Fruit fly (Drosophila melanogaster) whole organism, prepupa: ENCODE results near the gene CG43402.

Source experiments
- Blimp-1 ChIP-seq: fragments of 200-800 bp; sonication (Bioruptor generic); optimal IDR thresholded peaks from 3 replicates; lab custom pipeline; 2017; ENCODE audit warnings: missing biosample characterization, missing genetic modification characterization, mild to moderate bottlenecking, moderate library complexity, missing genetic modification reagents
- CG11294 ChIP-seq: fragments of 200-800 bp; sonication (Bioruptor generic); IDR thresholded peaks from 2 replicates; pipeline ENCODE4 v1.3.6; 2022; ENCODE audit warnings: missing biosample characterization, missing genetic modification characterization
- CG11902 ChIP-seq: fragments of 200-800 bp; sonication (Bioruptor generic); optimal IDR thresholded peaks from 3 replicates; lab custom pipeline; 2016; ENCODE audit warnings: missing biosample characterization, missing genetic modification characterization
- CG15336 ChIP-seq: fragments of 200-800 bp; sonication (Bioruptor generic); IDR thresholded peaks from 2 replicates; pipeline ENCODE4 v1.3.6; 2022; ENCODE audit warnings: missing biosample characterization, missing genetic modification characterization
- CG16779 ChIP-seq: fragments of 200-800 bp; sonication (Bioruptor generic); optimal IDR thresholded peaks from 3 replicates; lab custom pipeline; 2017; ENCODE audit warnings: missing biosample characterization, mild to moderate bottlenecking, missing genetic modification characterization
- CG31627 ChIP-seq: fragments of 200-800 bp; sonication (Bioruptor generic); optimal IDR thresholded peaks from 3 replicates; lab custom pipeline; 2016; ENCODE audit warnings: missing biosample characterization, missing genetic modification characterization
- CG32006 ChIP-seq: fragments of 200-800 bp; sonication (Bioruptor generic); optimal IDR thresholded peaks from 3 replicates; lab custom pipeline; 2017; ENCODE audit warnings: missing biosample characterization, mild to moderate bottlenecking, missing genetic modification characterization
- CG34406 ChIP-seq: fragments of 200-800 bp; sonication (Bioruptor generic); optimal IDR thresholded peaks from 3 replicates; lab custom pipeline; 2016; ENCODE audit warnings: missing biosample characterization, missing genetic modification characterization
- CG4318 ChIP-seq: fragments of 200-800 bp; sonication (Bioruptor generic); optimal IDR thresholded peaks from 3 replicates; lab custom pipeline; 2017; ENCODE audit warnings: missing biosample characterization, mild to moderate bottlenecking, missing genetic modification characterization
- CG6163 ChIP-seq: fragments of 200-800 bp; sonication (Bioruptor generic); IDR thresholded peaks from 3 replicates; pipeline ENCODE4 v1.3.6; 2022; ENCODE audit warnings: missing biosample characterization, missing genetic modification characterization
- CG6276 ChIP-seq: fragments of 200-800 bp; sonication (Bioruptor generic); optimal IDR thresholded peaks from 2 replicates; lab custom pipeline; 2017; ENCODE audit warnings: missing biosample characterization, mild to moderate bottlenecking, missing genetic modification characterization
- CG6854 ChIP-seq: fragments of 200-800 bp; sonication (Bioruptor generic); optimal IDR thresholded peaks from 2 replicates; lab custom pipeline; 2017; ENCODE audit warnings: missing biosample characterization, mild to moderate bottlenecking, missing genetic modification characterization
- CG7368 ChIP-seq: fragments of 200-800 bp; sonication (Bioruptor generic); optimal IDR thresholded peaks from 3 replicates; lab custom pipeline; 2016; ENCODE audit warnings: missing biosample characterization, missing genetic modification characterization
- CG8119 ChIP-seq: fragments of 200-800 bp; sonication (Bioruptor generic); IDR thresholded peaks from 3 replicates; pipeline ENCODE4 v1.3.6; 2022; ENCODE audit warnings: missing biosample characterization, missing genetic modification characterization
- CG8319 ChIP-seq: fragments of 200-800 bp; sonication (Bioruptor generic); optimal IDR thresholded peaks from 3 replicates; lab custom pipeline; 2016; ENCODE audit warnings: missing biosample characterization, missing genetic modification characterization
- CG8632 ChIP-seq: fragments of 200-800 bp; sonication (Bioruptor generic); optimal IDR thresholded peaks from 3 replicates; lab custom pipeline; 2016; ENCODE audit warnings: missing biosample characterization, missing genetic modification characterization
- CG9139 ChIP-seq: fragments of 200-800 bp; sonication (Bioruptor generic); optimal IDR thresholded peaks from 3 replicates; lab custom pipeline; 2017; ENCODE audit warnings: missing biosample characterization, mild to moderate bottlenecking, missing genetic modification characterization
- Eip75B ChIP-seq: fragments of 200-800 bp; sonication (Bioruptor generic); optimal IDR thresholded peaks from 3 replicates; lab custom pipeline; 2016; ENCODE audit warnings: missing biosample characterization, missing genetic modification characterization
- Eip78C ChIP-seq: fragments of 200-800 bp; sonication (Bioruptor generic); peaks from one replicate; lab custom pipeline; 2016; ENCODE audit warnings: missing biosample characterization, missing genetic modification characterization
- Eip93F ChIP-seq: fragments of 200-800 bp; sonication (Bioruptor generic); optimal IDR thresholded peaks from 2 replicates; lab custom pipeline; 2016; ENCODE audit warnings: missing biosample characterization, mild to moderate bottlenecking, missing genetic modification characterization
- Ets21C ChIP-seq: fragments of 200-800 bp; sonication (Bioruptor generic); optimal IDR thresholded peaks from 3 replicates; lab custom pipeline; 2016; ENCODE audit warnings: missing biosample characterization, missing genetic modification characterization
- Ets96B ChIP-seq: fragments of 200-800 bp; optimal IDR thresholded peaks from 2 replicates; lab custom pipeline; 2019; ENCODE audit warnings: missing biosample characterization, mild to moderate bottlenecking, missing genetic modification characterization, moderate library complexity
- Hr38 ChIP-seq: sonication (Bioruptor generic); optimal IDR thresholded peaks from 2 replicates; lab custom pipeline; 2016; ENCODE audit warnings: missing biosample characterization, missing genetic modification characterization
- Hr4 ChIP-seq: fragments of 200-800 bp; sonication (Bioruptor generic); optimal IDR thresholded peaks from 3 replicates; lab custom pipeline; 2016; ENCODE audit warnings: missing biosample characterization, missing genetic modification characterization
- Lpt ChIP-seq: fragments of 200-800 bp; sonication (Bioruptor generic); optimal IDR thresholded peaks from 3 replicates; lab custom pipeline; 2016; ENCODE audit warnings: missing biosample characterization, missing genetic modification characterization
- Smox ChIP-seq: fragments of 200-800 bp; sonication (Bioruptor generic); optimal IDR thresholded peaks from 3 replicates; lab custom pipeline; 2016; ENCODE audit warnings: missing biosample characterization, missing genetic modification characterization
- Sox102F ChIP-seq: fragments of 200-800 bp; sonication (Bioruptor generic); optimal IDR thresholded peaks from 2 replicates; lab custom pipeline; 2016; ENCODE audit warnings: missing biosample characterization, mild to moderate bottlenecking, missing genetic modification characterization
- achi ChIP-seq: fragments of 200-800 bp; sonication (Bioruptor generic); optimal IDR thresholded peaks from 3 replicates; lab custom pipeline; 2016; ENCODE audit warnings: missing biosample characterization, missing genetic modification characterization
- cyc ChIP-seq: fragments of 200-800 bp; sonication (Bioruptor generic); optimal IDR thresholded peaks from 3 replicates; lab custom pipeline; 2016; ENCODE audit warnings: missing biosample characterization, missing genetic modification characterization
- dac ChIP-seq: fragments of 200-800 bp; sonication (Bioruptor generic); optimal IDR thresholded peaks from 2 replicates; lab custom pipeline; 2017; ENCODE audit warnings: missing biosample characterization, mild to moderate bottlenecking, missing genetic modification characterization
- dsx ChIP-seq: fragments of 200-800 bp; optimal IDR thresholded peaks from 3 replicates; lab custom pipeline; 2019; ENCODE audit warnings: missing biosample characterization, mild to moderate bottlenecking, missing genetic modification characterization, moderate library complexity; ENCODE audit not compliant: poor library complexity, severe bottlenecking
- eg ChIP-seq: fragments of 200-800 bp; sonication (Bioruptor generic); IDR thresholded peaks from 3 replicates; pipeline ENCODE4 v1.3.6; 2022; ENCODE audit warnings: missing biosample characterization, missing genetic modification characterization
- esn ChIP-seq: fragments of 200-800 bp; sonication (Bioruptor generic); optimal IDR thresholded peaks from 2 replicates; lab custom pipeline; 2016; ENCODE audit warnings: missing biosample characterization, mild to moderate bottlenecking, missing genetic modification characterization, moderate library complexity
- fd59A ChIP-seq: fragments of 200-800 bp; sonication (Bioruptor generic); optimal IDR thresholded peaks from 2 replicates; lab custom pipeline; 2017; ENCODE audit warnings: missing biosample characterization, mild to moderate bottlenecking, missing genetic modification characterization, missing genetic modification reagents
- fkh ChIP-seq: fragments of 200-800 bp; sonication (Bioruptor generic); optimal IDR thresholded peaks from 3 replicates; lab custom pipeline; 2017; ENCODE audit warnings: missing biosample characterization, mild to moderate bottlenecking, missing genetic modification characterization, moderate library complexity
- lz ChIP-seq: fragments of 200-800 bp; sonication (Bioruptor generic); optimal IDR thresholded peaks from 3 replicates; lab custom pipeline; 2016; ENCODE audit warnings: missing biosample characterization, missing genetic modification characterization
- net ChIP-seq: fragments of 200-800 bp; sonication (Bioruptor generic); optimal IDR thresholded peaks from 3 replicates; lab custom pipeline; 2016; ENCODE audit warnings: missing biosample characterization, missing genetic modification characterization
- pdm3 ChIP-seq: fragments of 200-800 bp; sonication (Bioruptor generic); optimal IDR thresholded peaks from 3 replicates; lab custom pipeline; 2016; ENCODE audit warnings: missing biosample characterization, missing genetic modification characterization
- spab ChIP-seq: fragments of 200-800 bp; sonication (Bioruptor generic); optimal IDR thresholded peaks from 2 replicates; lab custom pipeline; 2017; ENCODE audit warnings: missing biosample characterization, mild to moderate bottlenecking, missing genetic modification characterization, missing genetic modification reagents
- ss ChIP-seq, 2 experiments: fragments of 200-800 bp; sonication (Bioruptor generic); optimal IDR thresholded peaks; 2 replicates in 1 of 2; 3 replicates in 1 of 2; lab custom pipeline; 2017 to 2018; ENCODE audit warnings: mild to moderate bottlenecking in 2 of 2, missing biosample characterization in 2 of 2, missing genetic modification characterization in 2 of 2, moderate library complexity in 1 of 2
- svp ChIP-seq: fragments of 200-800 bp; sonication (Bioruptor generic); peaks from one replicate; lab custom pipeline; 2016; ENCODE audit warnings: missing biosample characterization, missing genetic modification characterization
- topi ChIP-seq: fragments of 200-800 bp; sonication (Bioruptor generic); optimal IDR thresholded peaks from 3 replicates; lab custom pipeline; 2016; ENCODE audit warnings: missing biosample characterization, missing genetic modification characterization
- vri ChIP-seq: fragments of 200-800 bp; sonication (Bioruptor generic); optimal IDR thresholded peaks from 3 replicates; lab custom pipeline; 2016; ENCODE audit warnings: missing biosample characterization, mild to moderate bottlenecking, missing genetic modification characterization

CG43402 gene

DNA sequence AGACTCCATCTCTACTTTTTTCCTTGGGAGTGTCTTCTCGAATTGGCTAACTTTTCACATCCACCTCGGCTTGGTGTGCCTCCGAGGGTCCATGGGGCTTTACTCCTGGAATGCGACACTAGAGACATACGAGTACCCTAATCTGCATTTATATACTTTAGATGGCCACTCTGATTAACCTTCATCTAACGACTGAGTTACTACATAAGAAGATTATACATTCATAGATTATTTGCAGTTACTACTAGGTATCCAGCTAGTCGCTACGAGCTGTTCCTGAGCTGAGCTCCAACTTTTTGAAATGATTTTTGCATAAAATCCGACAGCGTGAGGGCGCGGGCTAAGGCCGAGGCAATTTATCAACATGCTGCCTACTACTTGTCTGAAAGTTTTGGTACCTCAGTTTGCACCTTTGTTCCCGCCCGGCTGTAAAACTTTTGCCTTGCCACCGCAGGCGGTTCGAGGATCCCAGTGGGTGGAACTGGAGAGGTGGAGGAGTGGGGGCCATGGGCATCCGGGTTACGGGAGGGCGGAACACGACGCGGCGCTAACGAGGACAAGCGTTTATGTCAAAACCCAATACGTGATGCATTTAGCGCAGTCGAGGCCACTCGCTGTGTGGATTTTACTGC is 34.6 kb downstream of the CG43402 start (continued):
- TF ChIP-seq fkh (no peak), dac (GFP tag; lab: Kevin White, UChicago) (no peak), fd59A (GFP tag; lab: Kevin White, UChicago) (no peak), Hr38 (GFP tag; lab: Kevin White, UChicago) (no peak), CG11902 (GFP tag; lab: Kevin White, UChicago) (no peak), Ets96B (tag; lab: Kevin White, UChicago) (peak; percentile 28), Eip78C (peak; percentile 62), esn (peak; percentile 37), CG9139 (GFP tag; lab: Kevin White, UChicago) (no peak), CG6276 (GFP tag; lab: Kevin White, UChicago) (no peak), lz (GFP tag; lab: Kevin White, UChicago) (peak; percentile 44), dsx (GFP tag; lab: Kevin White, UChicago) (no peak), Hr4 (no peak), Ets21C (no peak), CG16779 (tag; lab: Kevin White, UChicago) (no peak), net (GFP tag; lab: Kevin White, UChicago) (no peak), CG8632 (GFP tag; lab: Kevin White, UChicago) (peak; percentile 11), CG34406 (GFP tag; lab: Kevin White, UChicago) (no peak), Blimp-1 (GFP tag; lab: Kevin White, UChicago) (no peak), CG7368 (GFP tag; lab: Kevin White, UChicago) (no peak), vri (GFP tag; lab: Kevin White, UChicago) (no peak), CG8319 (no peak), CG6854 (no peak), Lpt (GFP tag; lab: Kevin White, UChicago) (no peak), Eip75B (GFP tag; lab: Kevin White, UChicago) (no peak), pdm3 (GFP tag; lab: Kevin White, UChicago) (peak; percentile 25), CG31627 (GFP tag; lab: Kevin White, UChicago) (peak; percentile 27), eg (GFP tag; lab: Robert Waterston, UW) (no peak), spab (GFP tag; lab: Kevin White, UChicago) (no peak), ss (GFP tag; optimal IDR thresholded peaks at IDR 0.05; lab: Kevin White, UChicago) (no peak)
- TF ChIP-seq, all 60 proteins: peak for 20

DNA sequence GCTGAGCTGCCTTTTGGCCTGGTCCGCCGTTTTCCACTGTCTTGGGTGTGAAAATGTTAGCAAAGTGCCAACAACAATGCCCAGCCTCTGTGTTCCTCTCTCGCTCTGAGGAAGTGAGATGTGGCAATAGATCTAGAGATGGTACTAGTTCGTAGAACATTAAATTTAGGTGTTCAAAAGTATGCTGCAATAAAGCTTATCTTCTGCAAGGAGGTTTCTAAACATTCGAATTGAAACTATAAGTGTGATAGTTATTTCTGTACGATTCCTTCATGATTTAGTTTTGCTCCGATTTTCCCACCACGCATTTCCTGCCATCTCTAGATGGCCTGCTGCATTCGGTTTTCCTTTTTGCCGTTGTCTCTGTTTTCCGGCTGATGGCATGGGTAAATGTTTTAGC is 36.1 kb downstream of the CG43402 start:
- TF ChIP-seq CG4318 (GFP tag; lab: Kevin White, UChicago) (no peak), cyc (GFP tag; lab: Kevin White, UChicago) (no peak), Eip93F (GFP tag; lab: Kevin White, UChicago) (no peak), Eip75B (GFP tag; lab: Kevin White, UChicago) (no peak), fkh (no peak), Lpt (GFP tag; lab: Kevin White, UChicago) (no peak), CG8319 (no peak), CG31627 (GFP tag; lab: Kevin White, UChicago) (no peak), CG15336 (GFP tag; lab: Robert Waterston, UW) (0 out of 2 replicates have a peak, but pooled peaks have one; percentile 27), Sox102F (GFP tag; lab: Kevin White, UChicago) (no peak), CG11294 (no peak), topi (GFP tag; lab: Kevin White, UChicago) (no peak), svp (no peak), CG7368 (GFP tag; lab: Kevin White, UChicago) (no peak), CG6163 (GFP tag; lab: Robert Waterston, UW) (no peak; the same call in 2 of the 3 replicates), net (GFP tag; lab: Kevin White, UChicago) (no peak), fd59A (GFP tag; lab: Kevin White, UChicago) (no peak), CG32006 (GFP tag; lab: Kevin White, UChicago) (peak; percentile 0), Smox (GFP tag; lab: Kevin White, UChicago) (no peak), Ets21C (no peak), CG16779 (tag; lab: Kevin White, UChicago) (no peak), CG8119 (GFP tag; lab: Robert Waterston, UW) (no peak), pdm3 (GFP tag; lab: Kevin White, UChicago) (no peak), CG9139 (GFP tag; lab: Kevin White, UChicago) (no peak), vri (GFP tag; lab: Kevin White, UChicago) (no peak), Hr4 (peak; percentile 21), dsx (GFP tag; lab: Kevin White, UChicago) (no peak), achi (GFP tag; lab: Kevin White, UChicago) (peak; percentile 4)
